Worm (Caenorhabditis elegans) whole organism, mixed stage, embryonic: ENCODE data around the gene Y38H6C.18.
"Not testable (repeated sequence)": the region's sequence is repeated elsewhere in the genome, so short reads cannot be mapped to it uniquely, and the experiment has no call there.

Source experiments
- M03D4.4 ChIP-seq: sonication (generic microtip); optimal IDR thresholded peaks from 2 replicates; lab custom pipeline; 2017; ENCODE audit warnings: mild to moderate bottlenecking, missing genetic modification characterization, missing compliant biosample characterization
- bed-3 ChIP-seq: fragments of 200-800 bp; sonication (Bioruptor generic); optimal IDR thresholded peaks from 3 replicates; lab custom pipeline; 2018; ENCODE audit warnings: mild to moderate bottlenecking, missing genetic modification characterization, moderate library complexity, missing compliant biosample characterization
- blmp-1 ChIP-seq: fragments of 150-350 bp; optimal IDR thresholded peaks from 2 replicates; lab custom pipeline; 2014; ENCODE audit warnings: missing biosample characterization, missing genetic modification characterization
- ceh-43 ChIP-seq: fragments of 200-800 bp; sonication (Bioruptor generic); optimal IDR thresholded peaks from 2 replicates; lab custom pipeline; 2018; ENCODE audit warnings: mild to moderate bottlenecking, missing genetic modification characterization, moderate library complexity, missing compliant biosample characterization
- ceh-83 ChIP-seq: fragments of 200-800 bp; sonication (Bioruptor generic); optimal IDR thresholded peaks from 2 replicates; lab custom pipeline; 2018; ENCODE audit warnings: mild to moderate bottlenecking, missing genetic modification characterization, missing compliant biosample characterization
- ces-1 ChIP-seq: fragments of 150-350 bp; optimal IDR thresholded peaks from 2 replicates; lab custom pipeline; 2014; ENCODE audit warnings: missing biosample characterization, missing genetic modification reagents, missing genetic modification characterization
- cnd-1 ChIP-seq: fragments of 200-800 bp; sonication (Bioruptor generic); optimal IDR thresholded peaks from 2 replicates; lab custom pipeline; 2018; ENCODE audit warnings: mild to moderate bottlenecking, missing genetic modification characterization, missing compliant biosample characterization
- elt-1 ChIP-seq: sonication (generic microtip); optimal IDR thresholded peaks from 2 replicates; lab custom pipeline; 2017; ENCODE audit warnings: missing genetic modification characterization, mild to moderate bottlenecking, missing compliant biosample characterization, antibody characterized with exemption, moderate library complexity, borderline replicate concordance; ENCODE audit not compliant: insufficient read depth
- elt-3 ChIP-seq: fragments of 150-350 bp; optimal IDR thresholded peaks from 2 replicates; lab custom pipeline; 2014; ENCODE audit warnings: missing biosample characterization, missing genetic modification characterization
- flh-1 ChIP-seq: fragments of 200-800 bp; sonication (Bioruptor generic); optimal IDR thresholded peaks from 2 replicates; lab custom pipeline; 2018; ENCODE audit warnings: mild to moderate bottlenecking, missing genetic modification characterization, moderate library complexity, missing compliant biosample characterization
- hlh-1 ChIP-seq: fragments of 150-350 bp; optimal IDR thresholded peaks from 2 replicates; lab custom pipeline; 2014; ENCODE audit warnings: missing biosample characterization, missing genetic modification reagents, missing genetic modification characterization
- lin-32 ChIP-seq: fragments of 200-800 bp; sonication (Bioruptor generic); optimal IDR thresholded peaks from 2 replicates; lab custom pipeline; 2018; ENCODE audit warnings: mild to moderate bottlenecking, missing genetic modification characterization, missing compliant biosample characterization
- lsy-2 ChIP-seq: fragments of 150-350 bp; optimal IDR thresholded peaks from 2 replicates; lab custom pipeline; 2014; ENCODE audit warnings: missing biosample characterization, missing genetic modification characterization
- mab-5 ChIP-seq: fragments of 150-350 bp; optimal IDR thresholded peaks from 2 replicates; lab custom pipeline; 2014; ENCODE audit warnings: missing biosample characterization, missing genetic modification characterization
- mep-1 ChIP-seq: fragments of 150-350 bp; optimal IDR thresholded peaks from 2 replicates; lab custom pipeline; 2017; ENCODE audit warnings: missing biosample characterization, missing genetic modification reagents, missing genetic modification characterization, inconsistent platforms
- mls-2 ChIP-seq: sonication (generic microtip); optimal IDR thresholded peaks from 2 replicates; lab custom pipeline; 2016; ENCODE audit warnings: mild to moderate bottlenecking, missing genetic modification characterization, moderate library complexity, missing compliant biosample characterization
- nhr-12 ChIP-seq: fragments of 150-350 bp; optimal IDR thresholded peaks from 2 replicates; lab custom pipeline; 2014; ENCODE audit warnings: missing biosample characterization, missing genetic modification characterization
- nhr-2 ChIP-seq: fragments of 150-350 bp; optimal IDR thresholded peaks from 2 replicates; lab custom pipeline; 2014; ENCODE audit warnings: missing biosample characterization, missing genetic modification characterization
- nhr-237 ChIP-seq: fragments of 150-350 bp; optimal IDR thresholded peaks from 2 replicates; lab custom pipeline; 2014; ENCODE audit warnings: missing biosample characterization, missing genetic modification characterization
- nhr-28 ChIP-seq: fragments of 150-350 bp; optimal IDR thresholded peaks from 2 replicates; lab custom pipeline; 2014; ENCODE audit warnings: missing biosample characterization, missing genetic modification characterization
- nhr-76 ChIP-seq: sonication (generic microtip); optimal IDR thresholded peaks from 2 replicates; lab custom pipeline; 2017; ENCODE audit warnings: missing biosample characterization, missing genetic modification characterization
- pha-4 ChIP-seq: fragments of 150-350 bp; optimal IDR thresholded peaks from 2 replicates; lab custom pipeline; 2018; ENCODE audit warnings: missing biosample characterization, missing genetic modification reagents, missing genetic modification characterization
- sem-2 ChIP-seq: fragments of 200-800 bp; sonication (Bioruptor generic); optimal IDR thresholded peaks from 2 replicates; lab custom pipeline; 2018; ENCODE audit warnings: mild to moderate bottlenecking, missing genetic modification characterization, missing compliant biosample characterization
- snpc-4 ChIP-seq: fragments of 150-350 bp; optimal IDR thresholded peaks from 2 replicates; lab custom pipeline; 2014; ENCODE audit warnings: missing biosample characterization, missing genetic modification characterization
- sptf-1 ChIP-seq: sonication (generic microtip); optimal IDR thresholded peaks from 2 replicates; lab custom pipeline; 2017; ENCODE audit warnings: mild to moderate bottlenecking, missing genetic modification characterization, moderate library complexity, missing compliant biosample characterization
- tbx-8 ChIP-seq: fragments of 200-800 bp; sonication (Bioruptor generic); optimal IDR thresholded peaks from 2 replicates; lab custom pipeline; 2018; ENCODE audit warnings: mild to moderate bottlenecking, missing genetic modification characterization, moderate library complexity, missing compliant biosample characterization
- unc-120 ChIP-seq: sonication (generic microtip); optimal IDR thresholded peaks from 2 replicates; lab custom pipeline; 2017; ENCODE audit warnings: missing genetic modification characterization, missing compliant biosample characterization; ENCODE audit not compliant: poor library complexity, severe bottlenecking
- unc-62 ChIP-seq: fragments of 150-350 bp; optimal IDR thresholded peaks from 2 replicates; lab custom pipeline; 2014; ENCODE audit warnings: missing biosample characterization, missing genetic modification reagents, missing genetic modification characterization
- zip-8 ChIP-seq: fragments of 150-350 bp; optimal IDR thresholded peaks from 2 replicates; lab custom pipeline; 2014; ENCODE audit warnings: missing biosample characterization, missing genetic modification characterization
- ztf-11 ChIP-seq: fragments of 150-350 bp; optimal IDR thresholded peaks from 2 replicates; lab custom pipeline; 2014; ENCODE audit warnings: missing biosample characterization, missing genetic modification characterization

The Y38H6C.18 gene

DNA sequence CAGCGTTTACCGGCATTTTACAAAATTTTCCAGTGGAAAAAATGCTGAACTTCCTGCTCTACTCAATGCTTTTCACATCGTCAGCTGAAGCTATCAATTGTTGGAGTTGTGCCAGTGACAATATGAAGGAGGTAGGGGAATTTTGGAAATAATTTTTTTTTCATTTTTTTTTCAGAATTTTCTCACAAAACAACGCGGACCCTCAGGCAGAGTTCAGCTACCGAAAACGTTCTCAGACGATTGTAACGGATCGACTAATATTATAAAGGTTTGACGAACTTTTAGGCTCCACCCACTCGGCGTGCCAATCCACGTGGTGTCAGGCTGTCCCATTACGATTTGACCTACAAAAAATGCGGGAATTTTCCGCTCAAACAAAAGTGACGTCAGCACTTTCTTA, 32.6 kb upstream of the Y38H6C.18 start, which contains the start of gene F26F2.8:
TSS of gene F26F2.8 (plus strand) at position 13 of the 400 bp plus-strand sequence.
- TF ChIP-seq bed-3 = no peak
- no peak for TF ChIP-seq nhr-237 (tag; lab: Kevin White, UChicago)
- no peak for TF ChIP-seq sem-2
- no peak for TF ChIP-seq zip-8 (tag; lab: Kevin White, UChicago)
- no peak for TF ChIP-seq sptf-1 (tag; lab: Kevin White, UChicago)
- no peak for TF ChIP-seq mep-1
- no peak for TF ChIP-seq M03D4.4 (tag; lab: Kevin White, UChicago)
- TF ChIP-seq blmp-1 = no peak
- no peak for TF ChIP-seq tbx-8 (GFP tag; lab: Kevin White, UChicago)
- no peak for TF ChIP-seq unc-120 (tag; lab: Kevin White, UChicago)
- no peak for TF ChIP-seq cnd-1
- TF ChIP-seq elt-1 (tag; lab: Kevin White, UChicago) = no peak

DNA sequence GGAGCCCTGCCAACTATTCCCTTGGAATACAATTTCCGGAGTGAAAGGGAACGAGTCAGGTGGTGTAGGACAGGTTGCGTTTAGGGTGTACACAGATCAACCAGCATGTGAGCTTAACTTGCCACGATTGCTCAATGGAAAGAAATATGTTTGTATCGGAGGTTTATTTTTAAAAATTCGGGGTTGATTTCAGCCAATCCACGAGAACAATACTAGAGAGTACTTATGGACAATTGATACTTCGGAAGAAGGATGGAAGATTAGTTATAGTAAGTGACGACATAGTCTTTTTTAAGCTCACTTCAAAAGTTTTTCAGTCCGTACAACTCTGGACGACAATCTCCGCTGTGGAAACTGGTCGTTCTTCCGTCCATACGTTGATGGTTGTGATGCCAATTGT, 27.9 kb upstream of the Y38H6C.18 start:
- TF ChIP-seq snpc-4 (tag; lab: Kevin White, UChicago) (no peak), elt-1 (tag; lab: Kevin White, UChicago) (no peak), pha-4 (tag; lab: Kevin White, UChicago) (no peak), bed-3 (no peak), unc-120 (tag; lab: Kevin White, UChicago) (no peak)

DNA sequence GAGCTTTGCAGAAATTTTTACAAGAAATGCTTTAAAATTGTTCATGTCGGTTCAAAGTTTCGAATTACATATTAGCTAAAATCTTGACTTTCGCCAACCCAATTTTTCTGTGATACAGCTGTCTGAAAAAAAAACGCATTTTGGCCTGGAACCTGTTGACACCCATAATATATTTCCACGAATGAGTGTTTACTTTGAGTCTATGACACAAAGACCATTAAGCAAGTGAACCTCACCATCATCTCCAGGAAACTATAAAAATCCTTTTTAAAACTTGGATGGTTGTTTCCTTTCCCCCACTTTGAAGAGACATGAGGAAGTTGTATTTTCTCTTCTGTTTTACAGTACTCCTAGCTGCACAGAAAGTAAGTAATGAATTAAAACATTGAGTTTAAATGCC, 27.4 kb upstream of the Y38H6C.18 start, which contains the start of gene clec-263:
TSS of gene clec-263 (plus strand) at position 301 of the 400 bp plus-strand sequence.
- no peak for TF ChIP-seq nhr-237 (tag; lab: Kevin White, UChicago)
- TF ChIP-seq elt-3 (tag; lab: Kevin White, UChicago) = no peak
- no peak for TF ChIP-seq mls-2 (tag; lab: Kevin White, UChicago)
- TF ChIP-seq, all 35 proteins: peak for 0

- TF ChIP-seq unc-120 (tag; lab: Kevin White, UChicago) = no peak
- TF ChIP-seq blmp-1 = no peak
- TF ChIP-seq sptf-1 (tag; lab: Kevin White, UChicago) = no peak
- no peak for TF ChIP-seq tbx-8 (GFP tag; lab: Kevin White, UChicago)
- TF ChIP-seq lin-32 (GFP tag; lab: Kevin White, UChicago) = no peak
- TF ChIP-seq ceh-83 (GFP tag; lab: Kevin White, UChicago) = no peak
- no peak for TF ChIP-seq unc-62 (GFP tag; lab: Kevin White, UChicago)
- no peak for TF ChIP-seq ceh-43 (GFP tag; lab: Kevin White, UChicago)
- no peak for TF ChIP-seq nhr-2
- no peak for TF ChIP-seq cnd-1
- no peak for TF ChIP-seq mls-2 (tag; lab: Kevin White, UChicago)
- no peak for TF ChIP-seq nhr-12 (tag; lab: Kevin White, UChicago)
- no peak for TF ChIP-seq flh-1 (GFP tag; lab: Kevin White, UChicago)
- no peak for TF ChIP-seq elt-1 (tag; lab: Kevin White, UChicago)
- TF ChIP-seq pha-4 (tag; lab: Kevin White, UChicago) = no peak
- TF ChIP-seq hlh-1 (tag; lab: Kevin White, UChicago) = no peak
Observed at ce11 chrV:20573392-20573791, 26.4 kb upstream of the Y38H6C.18 start, which contains the start of gene F26F2.5. TSS of gene F26F2.5 (plus strand) at chrV:20573692.

ce11 chrV:20568995-20569394, 22.0 kb upstream of the Y38H6C.18 start, which contains the start of gene F26F2.4:
TSS of gene F26F2.4 (plus strand) at chrV:20569295.
- TF ChIP-seq hlh-1 (tag; lab: Kevin White, UChicago); lin-32 (GFP tag; lab: Kevin White, UChicago); nhr-12 (tag; lab: Kevin White, UChicago): not testable (repeated sequence)

- TF ChIP-seq ceh-43 (GFP tag; lab: Kevin White, UChicago) (no peak), nhr-76 (tag; lab: Kevin White, UChicago) (no peak), bed-3 (no peak), ztf-11 (tag; lab: Kevin White, UChicago) (no peak), mep-1 (no peak), nhr-28 (tag; lab: Kevin White, UChicago) (no peak), sptf-1 (tag; lab: Kevin White, UChicago) (no peak), mab-5 (tag; lab: Kevin White, UChicago) (no peak), nhr-237 (tag; lab: Kevin White, UChicago) (no peak), lsy-2 (tag; lab: Kevin White, UChicago) (no peak), ceh-83 (GFP tag; lab: Kevin White, UChicago) (no peak), ces-1 (GFP tag; lab: Kevin White, UChicago) (no peak), lin-32 (GFP tag; lab: Kevin White, UChicago) (no peak), blmp-1 (no peak)
Observed at ce11 chrV:20566454-20566853, 19.5 kb upstream of the Y38H6C.18 start, which contains the start of gene F26F2.3. TSS of gene F26F2.3 (minus strand) at chrV:20566554.
